Worm (Caenorhabditis elegans) whole organism, mixed stage, embryonic: ENCODE measurements around the gene srbc-7.

Experiments used
- M03D4.4 ChIP-seq: sonication (generic microtip); optimal IDR thresholded peaks from 2 replicates; lab custom pipeline; 2017; ENCODE audit warnings: mild to moderate bottlenecking, missing genetic modification characterization, missing compliant biosample characterization
- bed-3 ChIP-seq: fragments of 200-800 bp; sonication (Bioruptor generic); optimal IDR thresholded peaks from 3 replicates; lab custom pipeline; 2018; ENCODE audit warnings: mild to moderate bottlenecking, missing genetic modification characterization, moderate library complexity, missing compliant biosample characterization
- blmp-1 ChIP-seq: fragments of 150-350 bp; optimal IDR thresholded peaks from 2 replicates; lab custom pipeline; 2014; ENCODE audit warnings: missing biosample characterization, missing genetic modification characterization
- ceh-39 ChIP-seq: fragments of 150-350 bp; optimal IDR thresholded peaks from 2 replicates; lab custom pipeline; 2014; ENCODE audit warnings: missing biosample characterization, missing genetic modification characterization
- ceh-43 ChIP-seq: fragments of 200-800 bp; sonication (Bioruptor generic); optimal IDR thresholded peaks from 2 replicates; lab custom pipeline; 2018; ENCODE audit warnings: mild to moderate bottlenecking, missing genetic modification characterization, moderate library complexity, missing compliant biosample characterization
- ceh-83 ChIP-seq: fragments of 200-800 bp; sonication (Bioruptor generic); optimal IDR thresholded peaks from 2 replicates; lab custom pipeline; 2018; ENCODE audit warnings: mild to moderate bottlenecking, missing genetic modification characterization, missing compliant biosample characterization
- ces-1 ChIP-seq: fragments of 150-350 bp; optimal IDR thresholded peaks from 2 replicates; lab custom pipeline; 2014; ENCODE audit warnings: missing biosample characterization, missing genetic modification reagents, missing genetic modification characterization
- cnd-1 ChIP-seq: fragments of 200-800 bp; sonication (Bioruptor generic); optimal IDR thresholded peaks from 2 replicates; lab custom pipeline; 2018; ENCODE audit warnings: mild to moderate bottlenecking, missing genetic modification characterization, missing compliant biosample characterization
- drap-1 ChIP-seq: fragments of 200-800 bp; sonication (Bioruptor generic); optimal IDR thresholded peaks from 3 replicates; lab custom pipeline; 2018; ENCODE audit warnings: mild to moderate bottlenecking, missing genetic modification characterization, missing compliant biosample characterization
- elt-1 ChIP-seq: sonication (generic microtip); optimal IDR thresholded peaks from 2 replicates; lab custom pipeline; 2017; ENCODE audit warnings: missing genetic modification characterization, mild to moderate bottlenecking, missing compliant biosample characterization, antibody characterized with exemption, moderate library complexity, borderline replicate concordance; ENCODE audit not compliant: insufficient read depth
- elt-3 ChIP-seq: fragments of 150-350 bp; optimal IDR thresholded peaks from 2 replicates; lab custom pipeline; 2014; ENCODE audit warnings: missing biosample characterization, missing genetic modification characterization
- flh-1 ChIP-seq: fragments of 200-800 bp; sonication (Bioruptor generic); optimal IDR thresholded peaks from 2 replicates; lab custom pipeline; 2018; ENCODE audit warnings: mild to moderate bottlenecking, missing genetic modification characterization, moderate library complexity, missing compliant biosample characterization
- hlh-1 ChIP-seq: fragments of 150-350 bp; optimal IDR thresholded peaks from 2 replicates; lab custom pipeline; 2014; ENCODE audit warnings: missing biosample characterization, missing genetic modification reagents, missing genetic modification characterization
- lin-13 ChIP-seq: fragments of 150-350 bp; optimal IDR thresholded peaks from 2 replicates; lab custom pipeline; 2014; ENCODE audit warnings: missing biosample characterization, missing genetic modification characterization
- lin-32 ChIP-seq: fragments of 200-800 bp; sonication (Bioruptor generic); optimal IDR thresholded peaks from 2 replicates; lab custom pipeline; 2018; ENCODE audit warnings: mild to moderate bottlenecking, missing genetic modification characterization, missing compliant biosample characterization
- lsy-2 ChIP-seq: fragments of 150-350 bp; optimal IDR thresholded peaks from 2 replicates; lab custom pipeline; 2014; ENCODE audit warnings: missing biosample characterization, missing genetic modification characterization
- mab-5 ChIP-seq: fragments of 150-350 bp; optimal IDR thresholded peaks from 2 replicates; lab custom pipeline; 2014; ENCODE audit warnings: missing biosample characterization, missing genetic modification characterization
- mep-1 ChIP-seq: fragments of 150-350 bp; optimal IDR thresholded peaks from 2 replicates; lab custom pipeline; 2017; ENCODE audit warnings: missing biosample characterization, missing genetic modification reagents, missing genetic modification characterization, inconsistent platforms
- mls-2 ChIP-seq: sonication (generic microtip); optimal IDR thresholded peaks from 2 replicates; lab custom pipeline; 2016; ENCODE audit warnings: mild to moderate bottlenecking, missing genetic modification characterization, moderate library complexity, missing compliant biosample characterization
- nhr-12 ChIP-seq: fragments of 150-350 bp; optimal IDR thresholded peaks from 2 replicates; lab custom pipeline; 2014; ENCODE audit warnings: missing biosample characterization, missing genetic modification characterization
- nhr-2 ChIP-seq: fragments of 150-350 bp; optimal IDR thresholded peaks from 2 replicates; lab custom pipeline; 2014; ENCODE audit warnings: missing biosample characterization, missing genetic modification characterization
- nhr-237 ChIP-seq: fragments of 150-350 bp; optimal IDR thresholded peaks from 2 replicates; lab custom pipeline; 2014; ENCODE audit warnings: missing biosample characterization, missing genetic modification characterization
- nhr-28 ChIP-seq: fragments of 150-350 bp; optimal IDR thresholded peaks from 2 replicates; lab custom pipeline; 2014; ENCODE audit warnings: missing biosample characterization, missing genetic modification characterization
- sem-2 ChIP-seq: fragments of 200-800 bp; sonication (Bioruptor generic); optimal IDR thresholded peaks from 2 replicates; lab custom pipeline; 2018; ENCODE audit warnings: mild to moderate bottlenecking, missing genetic modification characterization, missing compliant biosample characterization
- snpc-4 ChIP-seq: fragments of 150-350 bp; optimal IDR thresholded peaks from 2 replicates; lab custom pipeline; 2014; ENCODE audit warnings: missing biosample characterization, missing genetic modification characterization
- sptf-1 ChIP-seq: sonication (generic microtip); optimal IDR thresholded peaks from 2 replicates; lab custom pipeline; 2017; ENCODE audit warnings: mild to moderate bottlenecking, missing genetic modification characterization, moderate library complexity, missing compliant biosample characterization
- unc-120 ChIP-seq: sonication (generic microtip); optimal IDR thresholded peaks from 2 replicates; lab custom pipeline; 2017; ENCODE audit warnings: missing genetic modification characterization, missing compliant biosample characterization; ENCODE audit not compliant: poor library complexity, severe bottlenecking
- unc-39 ChIP-seq: fragments of 150-350 bp; optimal IDR thresholded peaks from 2 replicates; lab custom pipeline; 2014; ENCODE audit warnings: missing biosample characterization, missing genetic modification characterization
- unc-62 ChIP-seq: fragments of 150-350 bp; optimal IDR thresholded peaks from 2 replicates; lab custom pipeline; 2014; ENCODE audit warnings: missing biosample characterization, missing genetic modification reagents, missing genetic modification characterization
- zip-8 ChIP-seq: fragments of 150-350 bp; optimal IDR thresholded peaks from 2 replicates; lab custom pipeline; 2014; ENCODE audit warnings: missing biosample characterization, missing genetic modification characterization
- ztf-11 ChIP-seq: fragments of 150-350 bp; optimal IDR thresholded peaks from 2 replicates; lab custom pipeline; 2014; ENCODE audit warnings: missing biosample characterization, missing genetic modification characterization

srbc-7 gene

DNA sequence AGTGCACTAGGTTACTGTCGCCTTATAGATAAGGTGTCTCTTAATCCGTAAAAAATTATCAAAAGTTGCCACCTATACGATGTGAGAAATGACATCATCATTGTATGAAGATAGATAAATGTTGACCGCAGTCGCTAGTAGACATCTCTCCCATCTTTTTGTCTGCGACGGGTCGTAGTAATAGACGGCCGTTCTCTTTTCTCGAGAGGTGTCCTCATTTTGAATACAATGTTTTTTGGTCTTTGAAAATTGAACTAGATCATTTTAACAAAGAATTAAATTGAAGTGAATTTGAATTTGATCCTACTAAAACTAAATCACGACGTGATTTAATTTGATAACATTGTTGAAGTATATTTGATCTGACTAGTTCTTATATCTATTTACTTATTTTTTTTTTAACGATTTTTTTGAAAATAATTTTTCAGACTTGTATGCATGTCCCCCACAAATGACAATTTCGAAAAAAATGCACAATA lies 21.2 kb upstream of the srbc-7 start, which contains the start of the genes str-31 and nhr-172:
Gene str-31, minus strand, starts transcription at position 101 of the 479 bp plus-strand sequence.
Gene nhr-172, plus strand, starts transcription at position 429 of the 479 bp plus-strand sequence.
- TF ChIP-seq snpc-4, result no peak
- TF ChIP-seq unc-62 (GFP tag; lab: Kevin White, UChicago), result peak; percentile 19
- TF ChIP-seq, all 35 proteins: peak for 1

DNA sequence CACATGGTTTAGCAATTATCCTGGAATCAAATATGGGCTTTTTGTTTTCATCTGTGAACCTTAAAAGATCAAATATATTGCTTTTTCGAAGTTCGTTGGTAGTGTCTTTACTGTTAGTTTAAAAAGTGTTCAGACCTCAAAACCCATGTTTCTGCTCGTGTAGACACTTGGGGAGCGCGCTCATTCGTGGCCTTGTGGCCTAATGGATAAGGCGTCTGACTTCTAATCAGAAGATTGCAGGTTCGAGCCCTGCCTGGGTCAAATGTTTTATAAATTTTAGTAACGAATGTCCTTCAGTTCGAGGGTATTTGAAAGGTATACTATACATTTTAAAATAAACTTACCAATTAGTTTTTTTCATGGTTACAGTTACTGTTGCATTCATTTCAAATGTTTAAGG lies 18.8 kb upstream of the srbc-7 start:
- no peak for TF ChIP-seq bed-3 (GFP tag; lab: Kevin White, UChicago)
- no peak for TF ChIP-seq unc-120
- no peak for TF ChIP-seq zip-8
- no peak for TF ChIP-seq lsy-2 (tag; lab: Kevin White, UChicago)
- TF ChIP-seq ztf-11 (tag; lab: Kevin White, UChicago), result no peak
- no peak for TF ChIP-seq mep-1
- TF ChIP-seq mls-2, result no peak
- TF ChIP-seq lin-13 (tag; lab: Kevin White, UChicago), result no peak
- no peak for TF ChIP-seq sem-2 (GFP tag; lab: Kevin White, UChicago)
- TF ChIP-seq lin-32, result no peak
- no peak for TF ChIP-seq nhr-237
- TF ChIP-seq ceh-43 (GFP tag; lab: Kevin White, UChicago), result no peak

DNA sequence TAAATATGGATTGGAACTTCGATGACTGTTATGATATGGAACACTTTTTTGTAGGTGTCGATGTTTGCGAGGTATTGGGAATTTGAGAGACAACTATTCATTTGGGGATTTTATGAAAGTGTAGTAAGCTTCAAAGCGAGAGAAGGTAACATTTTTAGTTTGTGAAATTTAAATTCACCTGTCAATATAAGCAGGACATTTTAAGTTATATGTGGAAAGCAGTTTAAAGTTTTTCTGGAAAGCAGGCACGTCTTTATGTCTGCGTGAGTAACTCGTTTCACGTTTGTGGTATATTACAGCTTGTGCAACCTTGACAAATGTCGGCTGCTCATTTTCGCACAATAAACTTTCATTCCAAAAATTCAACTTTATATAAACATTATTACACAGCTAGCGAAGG lies 16.9 kb upstream of the srbc-7 start, which contains the start of gene srh-229:
Gene srh-229, minus strand, starts transcription at position 101 of the 400 bp plus-strand sequence.
- no peak for TF ChIP-seq sptf-1 (tag; lab: Kevin White, UChicago)
- TF ChIP-seq unc-39, result no peak
- no peak for TF ChIP-seq mab-5
- no peak for TF ChIP-seq unc-120
- TF ChIP-seq hlh-1 (tag; lab: Kevin White, UChicago), result no peak
- no peak for TF ChIP-seq nhr-12 (tag; lab: Kevin White, UChicago)
- TF ChIP-seq mls-2, result no peak
- no peak for TF ChIP-seq sem-2 (GFP tag; lab: Kevin White, UChicago)
- no peak for TF ChIP-seq elt-3 (tag; lab: Kevin White, UChicago)
- TF ChIP-seq zip-8, result no peak
- TF ChIP-seq elt-1 (tag; lab: Kevin White, UChicago), result no peak
- TF ChIP-seq bed-3 (GFP tag; lab: Kevin White, UChicago), result no peak
- TF ChIP-seq lin-13 (tag; lab: Kevin White, UChicago), result no peak
- no peak for TF ChIP-seq snpc-4
- no peak for TF ChIP-seq lsy-2 (tag; lab: Kevin White, UChicago)
- TF ChIP-seq flh-1, result no peak
- TF ChIP-seq ces-1 (GFP tag; lab: Kevin White, UChicago), result no peak
- no peak for TF ChIP-seq ztf-11 (tag; lab: Kevin White, UChicago)

DNA sequence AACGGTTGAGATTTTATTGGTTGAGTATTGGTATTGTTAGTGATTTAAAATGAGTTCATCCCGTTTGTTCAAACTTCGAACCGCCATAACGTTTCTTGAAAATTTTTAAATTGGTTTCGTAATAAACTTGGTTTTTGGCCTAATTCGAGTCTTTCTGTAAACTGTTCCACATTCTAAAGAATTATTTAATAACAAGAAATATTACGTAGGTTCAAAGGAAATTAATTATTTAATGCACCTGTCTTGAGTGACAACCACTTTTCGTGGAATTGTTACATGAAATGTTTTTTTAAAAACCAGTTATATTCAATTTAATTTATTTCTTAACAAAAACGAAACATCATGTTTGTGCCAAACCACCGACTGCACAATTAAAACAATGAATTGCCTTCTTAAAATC lies 13.8 kb upstream of the srbc-7 start:
- TF ChIP-seq M03D4.4 (tag; lab: Kevin White, UChicago) (no peak), lin-13 (tag; lab: Kevin White, UChicago) (no peak), mab-5 (no peak), cnd-1 (tag; lab: Kevin White, UChicago) (no peak), nhr-237 (no peak), nhr-2 (tag; lab: Kevin White, UChicago) (no peak), unc-62 (GFP tag; lab: Kevin White, UChicago) (no peak), zip-8 (no peak), elt-1 (tag; lab: Kevin White, UChicago) (no peak), mep-1 (no peak), ztf-11 (tag; lab: Kevin White, UChicago) (no peak), ceh-39 (tag; lab: Kevin White, UChicago) (no peak), hlh-1 (tag; lab: Kevin White, UChicago) (no peak), ceh-83 (GFP tag; lab: Kevin White, UChicago) (no peak), sptf-1 (tag; lab: Kevin White, UChicago) (no peak), drap-1 (no peak), lin-32 (no peak), lsy-2 (tag; lab: Kevin White, UChicago) (no peak)

DNA sequence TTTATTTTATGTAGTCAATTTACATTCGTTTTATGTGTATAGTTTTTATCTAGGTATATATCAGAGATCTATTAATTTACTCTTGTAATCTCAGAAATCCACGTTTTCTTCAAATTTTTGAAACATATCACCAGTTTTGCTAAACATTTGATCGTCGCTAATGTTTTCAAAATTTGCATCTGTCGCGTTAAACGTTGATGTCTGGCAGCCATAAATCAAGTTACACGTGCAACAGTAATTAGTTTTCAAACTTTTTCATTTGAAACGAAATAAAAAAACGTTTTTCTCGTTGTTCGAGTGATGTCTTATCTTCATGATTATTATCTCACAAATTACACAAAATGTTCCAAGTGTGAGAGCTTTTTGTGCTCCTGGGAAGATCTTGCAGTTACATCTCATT lies 10.0 kb upstream of the srbc-7 start, which contains the start of gene srh-79:
Gene srh-79, plus strand, starts transcription at position 301 of the 400 bp plus-strand sequence.
- TF ChIP-seq nhr-237 (no peak), M03D4.4 (tag; lab: Kevin White, UChicago) (no peak), mls-2 (no peak), unc-39 (no peak), lin-32 (no peak), flh-1 (no peak), ceh-39 (tag; lab: Kevin White, UChicago) (no peak), sptf-1 (tag; lab: Kevin White, UChicago) (no peak), lsy-2 (tag; lab: Kevin White, UChicago) (no peak), blmp-1 (tag; lab: Kevin White, UChicago) (no peak), nhr-28 (tag; lab: Kevin White, UChicago) (no peak)
